Worm (Caenorhabditis elegans): ENCODE results near the gene grld-1.

ce11 chrIV:82309-82708 lies 43.4 kb downstream of the grld-1 start:
- TF ChIP-seq ama-1 (optimal IDR thresholded peaks at IDR 0.05) (no peak), hmbx-1 (tag; optimal IDR thresholded peaks at IDR 0.05) (no peak), scrt-1 (GFP tag; IDR thresholded peaks at IDR 0.05) (no peak), tbx-11 (GFP tag; IDR thresholded peaks at IDR 0.05) (no peak), flt-1 (GFP tag; IDR thresholded peaks at IDR 0.05) (no peak), tbx-37 (GFP tag; conservative IDR thresholded peaks at IDR 0.05) (no peak)
